Fruit fly (Drosophila melanogaster) ovary, adult (tissue): ENCODE measurements around the gene Sce.
A peak's percentile ranks its signal among the peaks of the same experiment; 100 is the strongest.

Experiments
- CG17801 ChIP-seq: fragments of 200-800 bp; optimal IDR thresholded peaks from 2 replicates; lab custom pipeline; 2019; ENCODE audit warnings: missing biosample characterization, mild to moderate bottlenecking, missing genetic modification characterization, moderate library complexity; ENCODE audit not compliant: partially characterized antibody

Sce gene

dm6 chr3R:27661971-27662489 lies 19.8 kb downstream of the Sce start, which contains the start of gene unc80:
Gene unc80 (plus strand): TSS chr3R:27662439.
- no peak for TF ChIP-seq CG17801 (GFP tag; lab: Kevin White, UChicago)

- TF ChIP-seq CG17801 (GFP tag; lab: Kevin White, UChicago) = no peak
Measured at dm6 chr3R:27661389-27661788, 20.4 kb downstream of the Sce start.

- no peak for TF ChIP-seq CG17801 (GFP tag; lab: Kevin White, UChicago)
Measured at dm6 chr3R:27660127-27660579, 21.7 kb downstream of the Sce start, which contains the start of gene Mlc1. Gene Mlc1 (minus strand): TSS chr3R:27660177.

dm6 chr3R:27656686-27657535 lies 24.9 kb downstream of the Sce start, which contains the start of gene tau:
Gene tau (minus strand): TSS chr3R:27656996.
- TF ChIP-seq CG17801 (GFP tag; lab: Kevin White, UChicago) = no peak

DNA sequence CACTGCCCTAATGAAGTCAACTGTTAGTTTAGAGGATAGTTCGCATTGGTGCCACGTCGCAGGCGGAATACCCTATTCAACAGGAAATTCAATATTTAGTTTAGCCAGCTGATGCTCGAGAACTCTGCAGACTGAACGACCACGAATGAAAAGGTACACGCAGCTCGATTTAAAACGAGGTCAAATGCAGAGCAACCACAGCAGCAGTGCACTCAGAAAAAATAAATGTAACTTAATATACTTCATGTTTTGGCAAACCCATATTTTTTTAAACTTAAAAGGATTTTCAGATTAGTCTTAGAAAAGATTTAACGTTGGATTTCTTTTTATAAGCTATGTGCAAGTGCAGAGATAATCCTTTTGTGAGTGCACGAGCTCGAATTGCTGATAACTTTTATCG lies 26.7 kb downstream of the Sce start:
- TF ChIP-seq CG17801 (GFP tag; lab: Kevin White, UChicago) = no peak

- TF ChIP-seq CG17801 (GFP tag; lab: Kevin White, UChicago) = no peak
Measured at dm6 chr3R:27652156-27652810, 29.5 kb downstream of the Sce start, which contains the start of gene RpS10a. Gene RpS10a (plus strand): TSS chr3R:27652760.

dm6 chr3R:27651710-27652109 lies 30.1 kb downstream of the Sce start:
- no peak for TF ChIP-seq CG17801 (GFP tag; lab: Kevin White, UChicago)

- no peak for TF ChIP-seq CG17801 (GFP tag; lab: Kevin White, UChicago)
Measured at dm6 chr3R:27647817-27648216, 34.0 kb downstream of the Sce start.

DNA sequence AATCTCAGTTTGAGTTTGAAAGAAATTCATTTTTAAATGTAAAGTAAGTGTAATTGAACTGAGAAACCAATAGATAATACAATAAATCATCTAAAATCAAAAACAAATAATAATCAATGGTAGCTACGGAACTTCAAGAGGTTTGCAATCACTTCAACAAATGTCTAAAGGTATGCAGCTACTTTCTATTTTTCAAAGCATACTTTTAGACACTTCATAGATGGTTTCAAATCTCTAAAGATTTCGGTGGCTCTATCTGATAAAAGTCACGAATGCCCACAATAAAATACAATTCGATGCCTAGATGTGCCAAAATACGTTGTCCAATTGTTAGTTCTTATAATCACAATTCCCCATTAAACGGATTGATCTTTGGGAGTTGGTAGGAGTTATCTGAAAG lies 38.7 kb downstream of the Sce start:
- no peak for TF ChIP-seq CG17801 (GFP tag; lab: Kevin White, UChicago)

DNA sequence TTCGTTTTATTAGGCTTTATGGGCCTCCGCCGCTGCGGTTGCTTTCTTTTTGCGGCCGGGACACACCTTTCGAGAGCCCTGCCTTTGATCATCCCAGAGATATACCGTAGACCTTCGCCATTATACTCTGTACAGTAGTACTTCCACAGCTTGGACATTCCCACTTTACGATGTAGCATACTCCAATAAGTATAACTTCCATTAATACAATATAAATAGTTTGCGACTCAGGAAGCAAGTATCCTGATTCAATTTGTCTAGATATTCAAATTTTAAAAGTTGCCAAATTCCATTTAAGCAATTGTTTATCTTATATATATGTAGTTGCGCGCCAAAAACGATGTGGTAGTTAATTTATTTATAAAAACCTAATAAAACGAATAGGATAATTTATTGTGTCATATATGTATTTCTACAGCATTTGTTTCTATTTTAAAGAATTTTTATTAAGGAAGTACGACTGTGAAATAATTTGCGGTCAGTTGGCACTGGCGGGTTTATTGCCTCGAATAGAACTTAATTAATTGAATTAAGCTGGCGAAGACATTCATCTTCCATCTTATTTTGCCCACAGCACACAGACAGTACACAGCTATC lies 44.5 kb downstream of the Sce start:
- TF ChIP-seq CG17801 (GFP tag; lab: Kevin White, UChicago) = no peak

DNA sequence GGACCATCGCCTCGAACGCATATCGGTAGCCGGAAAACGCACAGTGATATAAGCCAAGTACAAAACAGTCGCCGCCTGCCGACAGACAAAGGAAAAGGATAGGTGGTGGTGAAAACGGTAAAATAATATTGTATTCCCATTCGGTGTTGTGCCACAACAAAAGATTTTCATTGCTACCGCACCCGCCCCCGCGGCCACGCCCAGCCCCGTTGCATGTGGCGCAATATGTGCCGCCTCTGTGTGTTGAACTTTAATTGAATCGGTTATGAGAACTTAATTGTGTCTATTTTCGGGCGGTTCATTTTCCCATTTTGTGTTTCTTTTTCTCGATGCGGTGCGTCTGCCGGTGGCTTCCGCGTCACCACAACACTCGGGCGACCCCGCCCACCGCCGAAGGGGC lies 45.1 kb downstream of the Sce start:
- TF ChIP-seq CG17801 (GFP tag; lab: Kevin White, UChicago) = no peak

- TF ChIP-seq CG17801 (GFP tag; lab: Kevin White, UChicago) = peak; percentile 100
Measured at dm6 chr3R:27636010-27636584, 45.7 kb downstream of the Sce start, which contains the start of the genes CG5611 and Mtl. Gene CG5611 (minus strand): TSS chr3R:27636060. Gene Mtl (plus strand): TSS chr3R:27636412.
